Fruit fly (Drosophila melanogaster) whole organism, prepupa: ENCODE measurements around the gene CG8329.

ENCODE experiments used
- CG10631 ChIP-seq: fragments of 200-800 bp; sonication (Bioruptor generic); optimal IDR thresholded peaks from 2 replicates; lab custom pipeline; 2016; ENCODE audit warnings: missing biosample characterization, missing genetic modification characterization
- CG11294 ChIP-seq: fragments of 200-800 bp; sonication (Bioruptor generic); IDR thresholded peaks from 2 replicates; pipeline ENCODE4 v1.3.6; 2022; ENCODE audit warnings: missing biosample characterization, missing genetic modification characterization
- CG16779 ChIP-seq: fragments of 200-800 bp; sonication (Bioruptor generic); optimal IDR thresholded peaks from 3 replicates; lab custom pipeline; 2017; ENCODE audit warnings: missing biosample characterization, mild to moderate bottlenecking, missing genetic modification characterization
- Eip78C ChIP-seq: fragments of 200-800 bp; sonication (Bioruptor generic); peaks from one replicate; lab custom pipeline; 2016; ENCODE audit warnings: missing biosample characterization, missing genetic modification characterization
- Hr39 ChIP-seq: fragments of 200-800 bp; sonication (Bioruptor generic); optimal IDR thresholded peaks from 2 replicates; lab custom pipeline; 2016; ENCODE audit warnings: missing biosample characterization, missing genetic modification characterization

DNA sequence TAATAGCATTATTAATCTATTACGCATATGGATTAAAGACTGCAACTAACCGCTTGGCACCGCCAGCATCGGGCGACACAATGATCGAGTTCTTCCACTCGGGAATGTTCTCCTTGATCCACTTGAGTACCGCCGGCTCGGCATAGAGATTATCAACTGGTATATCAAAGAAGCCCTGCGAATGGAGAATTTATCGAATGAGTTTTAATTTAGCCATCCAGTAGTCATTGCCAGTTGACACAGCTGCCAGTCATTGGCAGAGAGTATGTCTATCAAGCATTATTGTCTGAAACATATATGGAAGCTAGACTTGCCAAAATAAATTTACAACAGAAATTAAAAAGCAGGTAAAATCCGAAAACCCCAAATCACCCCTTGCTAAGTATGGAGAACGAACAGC is 47.0 kb downstream of the CG8329 start, which contains the start of gene CG16719:
- TF ChIP-seq Hr39 (no peak), CG11294 (GFP tag; lab: Robert Waterston, UW) (no peak), CG16779 (no peak), Eip78C (GFP tag; lab: Kevin White, UChicago) (no peak), CG10631 (GFP tag; lab: Kevin White, UChicago) (no peak)
